Worm (Caenorhabditis elegans): ENCODE data around the gene F40F12.3.

Gene F40F12.3

ce11 chrIII:9920764-9921163 lies at the start of gene F40F12.3:
TSS of gene F40F12.3 (minus strand) at chrIII:9920864.
- TF ChIP-seq F55B11.4 (tag; optimal IDR thresholded peaks at IDR 0.05; ENCODE audit: borderline replicate concordance, insufficient read depth) (no peak), F22D6.2 (tag; optimal IDR thresholded peaks at IDR 0.05) (no peak), mes-4 (tag; optimal IDR thresholded peaks at IDR 0.05) (no peak), let-607 (tag; optimal IDR thresholded peaks at IDR 0.05) (no peak), nhr-80 (tag; optimal IDR thresholded peaks at IDR 0.05) (no peak), F52B5.7 (tag; optimal IDR thresholded peaks at IDR 0.05) (no peak), aptf-2 (GFP tag; conservative IDR thresholded peaks at IDR 0.05) (no peak), ztf-18 (tag; optimal IDR thresholded peaks at IDR 0.05) (no peak), rpc-1 (optimal IDR thresholded peaks at IDR 0.05) (no peak), rpc-1 (tag; optimal IDR thresholded peaks at IDR 0.05) (no peak)

- TF ChIP-seq lir-1 (GFP tag; conservative IDR thresholded peaks at IDR 0.05), result no peak
- TF ChIP-seq unc-62 (GFP tag; optimal IDR thresholded peaks at IDR 0.05), result no peak
- TF ChIP-seq egl-44 (GFP tag; IDR thresholded peaks at IDR 0.05), result no peak
- no peak for TF ChIP-seq madf-3 (GFP tag; IDR thresholded peaks at IDR 0.05)
- TF ChIP-seq F23B12.7 (tag; optimal IDR thresholded peaks at IDR 0.05; ENCODE audit: insufficient read depth), result no peak
- no peak for TF ChIP-seq B0035.1 (tag; optimal IDR thresholded peaks at IDR 0.05)
- no peak for TF ChIP-seq mcd-1 (GFP tag; IDR thresholded peaks at IDR 0.05)
- TF ChIP-seq F57A8.1 (GFP tag; optimal IDR thresholded peaks at IDR 0.05), result no peak
- TF ChIP-seq die-1 (tag; optimal IDR thresholded peaks at IDR 0.05), result no peak
- no peak for TF ChIP-seq ztf-25 (GFP tag; IDR thresholded peaks at IDR 0.05)
- no peak for TF ChIP-seq nhr-90 (tag; optimal IDR thresholded peaks at IDR 0.05)
- no peak for TF ChIP-seq atf-7 (tag; optimal IDR thresholded peaks at IDR 0.05)
- no peak for TF ChIP-seq ceh-100 (GFP tag; IDR thresholded peaks at IDR 0.05)
Observed at ce11 chrIII:9969371-9969770, 48.7 kb upstream of the F40F12.3 start.

- peak; percentile 72 for TF ChIP-seq unc-62 (GFP tag; optimal IDR thresholded peaks at IDR 0.05)
- no peak for TF ChIP-seq Y53F4B.3 (GFP tag; IDR thresholded peaks at IDR 0.05)
Observed at ce11 chrIII:9965444-9965843, 44.8 kb upstream of the F40F12.3 start.

ce11 chrIII:9964416-9964815 lies 43.8 kb upstream of the F40F12.3 start:
- TF ChIP-seq T07F8.4 (tag; optimal IDR thresholded peaks at IDR 0.05) (no peak), ceh-79 (tag; optimal IDR thresholded peaks at IDR 0.05) (no peak), dox-1 (GFP tag; IDR thresholded peaks at IDR 0.05) (no peak), ztf-25 (GFP tag; IDR thresholded peaks at IDR 0.05) (no peak), ztf-3 (GFP tag; optimal IDR thresholded peaks at IDR 0.05) (no peak), ama-1 (optimal IDR thresholded peaks at IDR 0.05) (no peak), ama-1 (GFP tag; optimal IDR thresholded peaks at IDR 0.05) (no peak), snpc-1.1 (tag; optimal IDR thresholded peaks at IDR 0.05; ENCODE audit: insufficient read depth) (no peak), cebp-2 (GFP tag; IDR thresholded peaks at IDR 0.05) (no peak), pha-4 (tag; optimal IDR thresholded peaks at IDR 0.05) (no peak), ztf-28 (GFP tag; IDR thresholded peaks at IDR 0.05) (no peak), madf-3 (GFP tag; IDR thresholded peaks at IDR 0.05) (no peak), F49E8.2 (tag; optimal IDR thresholded peaks at IDR 0.05; ENCODE audit: insufficient read depth) (no peak), mes-4 (tag; optimal IDR thresholded peaks at IDR 0.05) (no peak)

Data from whole organism, young adult.